Worm (Caenorhabditis elegans) whole organism, L4/young adult: Measurements from ENCODE around the gene mop-25.2.

ENCODE experiments used
- dao-5 ChIP-seq: sonication (generic microtip); optimal IDR thresholded peaks from 2 replicates; lab custom pipeline; 2016; ENCODE audit warnings: missing genotype, missing genetic modification characterization, moderate library complexity, missing compliant biosample characterization
- him-1 ChIP-seq: sonication (generic microtip); optimal IDR thresholded peaks from 2 replicates; lab custom pipeline; 2016; ENCODE audit warnings: missing genotype, missing genetic modification reagents, missing genetic modification characterization, missing compliant biosample characterization

- no peak for TF ChIP-seq him-1 (tag; lab: Kevin White, UChicago)
- TF ChIP-seq dao-5 (tag; lab: Kevin White, UChicago): no peak
Measured at ce11 chrII:9682044-9682443, 21.5 kb downstream of the mop-25.2 start.
